Worm (Caenorhabditis elegans) whole organism, L2 larva: Measurements from ENCODE around the gene nlp-30.

Source experiments
- C34F6.9 ChIP-seq: fragments of 150-350 bp; optimal IDR thresholded peaks from 2 replicates; lab custom pipeline; 2014; ENCODE audit warnings: missing biosample characterization, missing genetic modification characterization
- ama-1 ChIP-seq: fragments of 150-350 bp; optimal IDR thresholded peaks from 2 replicates; lab custom pipeline; 2018; ENCODE audit warnings: inconsistent platforms
- blmp-1 ChIP-seq: sonication (generic microtip); optimal IDR thresholded peaks from 2 replicates; lab custom pipeline; 2017; ENCODE audit warnings: missing genetic modification characterization, mild to moderate bottlenecking, missing compliant biosample characterization, antibody characterized with exemption, moderate library complexity; ENCODE audit not compliant: insufficient read depth
- ceh-16 ChIP-seq: fragments of 150-350 bp; optimal IDR thresholded peaks from 2 replicates; lab custom pipeline; 2014; ENCODE audit warnings: missing biosample characterization, missing genetic modification characterization
- egl-27 ChIP-seq: sonication (generic microtip); optimal IDR thresholded peaks from 3 replicates; lab custom pipeline; 2017; ENCODE audit warnings: missing biosample characterization, missing genetic modification reagents, missing genetic modification characterization
- lsy-2 ChIP-seq, 2 experiments: fragments of 150-350 bp in 1 of 2; sonication (generic microtip) in 1 of 2; optimal IDR thresholded peaks; 2 replicates each; lab custom pipeline; 2014 to 2017; ENCODE audit warnings: missing biosample characterization in 2 of 2, missing genetic modification characterization in 2 of 2
- nhr-10 ChIP-seq: sonication (generic microtip); optimal IDR thresholded peaks from 2 replicates; lab custom pipeline; 2017; ENCODE audit warnings: missing biosample characterization, missing genetic modification characterization
- nhr-11 ChIP-seq: fragments of 150-350 bp; optimal IDR thresholded peaks from 2 replicates; lab custom pipeline; 2014; ENCODE audit warnings: missing biosample characterization, missing genetic modification characterization
- nhr-23 ChIP-seq: fragments of 150-350 bp; optimal IDR thresholded peaks from 2 replicates; lab custom pipeline; 2014; ENCODE audit warnings: missing biosample characterization, missing genetic modification reagents, missing genetic modification characterization
- skn-1 ChIP-seq: sonication (generic microtip); optimal IDR thresholded peaks from 2 replicates; lab custom pipeline; 2017; ENCODE audit warnings: missing biosample characterization, missing genetic modification characterization

ce11 chrV:3981680-3982079 lies at the start of gene nlp-30:
- no peak for TF ChIP-seq blmp-1
- TF ChIP-seq lsy-2 (tag; optimal IDR thresholded peaks at IDR 0.05; lab: Kevin White, UChicago), result no peak
- TF ChIP-seq ceh-16, result no peak
- no peak for TF ChIP-seq nhr-11 (tag; lab: Kevin White, UChicago)
- TF ChIP-seq nhr-10 (tag; lab: Kevin White, UChicago), result no peak
- TF ChIP-seq egl-27, result no peak
- TF ChIP-seq C34F6.9 (tag; lab: Kevin White, UChicago), result no peak
- TF ChIP-seq nhr-23 (tag; lab: Kevin White, UChicago), result no peak
- no peak for TF ChIP-seq ama-1 (lab: Kevin White, UChicago)
- no peak for TF ChIP-seq skn-1
